Worm (Caenorhabditis elegans) whole organism, early embryonic: ENCODE measurements around the gene kcnl-3.

ENCODE experiments used
- F13C5.2 ChIP-seq: sonication (generic microtip); optimal IDR thresholded peaks from 2 replicates; lab custom pipeline; 2017; ENCODE audit warnings: mild to moderate bottlenecking, missing genetic modification characterization, inconsistent platforms, missing compliant biosample characterization
- ama-1 ChIP-seq: fragments of 150-350 bp; optimal IDR thresholded peaks from 2 replicates; lab custom pipeline; 2014
- ceh-36 ChIP-seq: sonication (generic microtip); optimal IDR thresholded peaks from 2 replicates; lab custom pipeline; 2016; ENCODE audit warnings: missing genetic modification characterization, inconsistent platforms, missing compliant biosample characterization
- flt-1 ChIP-seq: fragments of 200-800 bp; sonication (Bioruptor generic); IDR thresholded peaks from 2 replicates; pipeline ENCODE4 v1.3.6; 2022; ENCODE audit warnings: missing genetic modification characterization, missing compliant biosample characterization
- hmg-4 ChIP-seq: fragments of 200-800 bp; sonication (Bioruptor generic); optimal IDR thresholded peaks from 2 replicates; lab custom pipeline; 2018; ENCODE audit warnings: mild to moderate bottlenecking, missing genetic modification characterization, missing compliant biosample characterization

DNA sequence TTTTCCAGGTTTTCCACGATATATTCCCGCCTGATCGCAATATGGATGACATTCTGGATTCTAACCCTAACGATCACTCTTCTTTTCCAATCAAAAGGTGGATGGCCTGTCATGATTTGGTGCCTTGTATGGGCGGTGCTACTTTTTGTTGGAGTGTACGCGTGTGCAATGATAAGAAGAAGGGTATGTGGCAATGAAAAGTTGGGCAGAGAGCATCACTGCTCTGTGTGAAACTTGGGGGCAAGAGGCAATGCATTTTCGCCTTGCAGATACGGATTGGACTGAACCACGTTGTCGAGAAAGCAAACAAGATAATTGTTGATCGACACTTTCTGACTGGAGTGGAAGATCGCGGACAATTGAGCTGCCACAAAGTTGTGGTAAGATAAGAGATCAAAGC is 40.4 kb upstream of the kcnl-3 start:
- TF ChIP-seq hmg-4 (GFP tag; lab: Kevin White, UChicago), result no peak
- TF ChIP-seq ama-1, result no peak
- TF ChIP-seq ceh-36 (tag; lab: Kevin White, UChicago), result no peak
- no peak for TF ChIP-seq flt-1 (GFP tag; lab: Robert Waterston, UW)
- no peak for TF ChIP-seq F13C5.2 (tag; lab: Kevin White, UChicago)
